Fruit fly (Drosophila melanogaster): Measurements from ENCODE around the gene CG13887.

Gene CG13887

DNA sequence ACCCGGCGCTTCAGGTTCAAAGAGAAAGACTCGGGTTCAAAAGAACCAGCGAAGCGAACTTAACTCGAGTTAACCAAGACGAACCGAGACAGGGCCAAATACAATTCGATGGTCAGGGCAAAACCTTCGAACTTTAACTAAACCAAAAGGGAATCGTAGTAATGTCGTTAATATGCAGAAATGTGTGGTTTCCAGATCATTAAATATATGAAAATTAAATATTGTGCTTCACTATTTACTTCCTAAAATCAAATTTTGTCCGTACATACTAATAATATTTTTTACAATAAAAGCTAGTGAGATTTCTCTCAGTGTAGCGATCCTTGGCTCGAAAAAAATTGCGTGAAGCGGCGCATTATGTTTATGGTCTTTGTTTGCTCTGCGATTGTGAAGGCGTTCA, 20.0 kb upstream of the CG13887 start (continued):
- TF ChIP-seq CG11762 (GFP tag; optimal IDR thresholded peaks at IDR 0.05; ENCODE audit: insufficient read depth) (peak; percentile 60), Sox15 (GFP tag; optimal IDR thresholded peaks at IDR 0.05) (peak; percentile 43), CG16779 (tag; optimal IDR thresholded peaks at IDR 0.05) (no peak), CG6163 (GFP tag; IDR thresholded peaks at IDR 0.05) (peak; percentile 35; the same call in 1 of the 3 replicates), Met (GFP tag; optimal IDR thresholded peaks at IDR 0.05) (peak; percentile 74), Ets96B (tag; optimal IDR thresholded peaks at IDR 0.05) (peak; percentile 39), CG8119 (GFP tag; IDR thresholded peaks at IDR 0.05) (peak; percentile 43; the same call in 1 of the 3 replicates), achi (GFP tag; optimal IDR thresholded peaks at IDR 0.05) (peak; percentile 49), Eip75B (GFP tag; optimal IDR thresholded peaks at IDR 0.05) (peak; percentile 54), CG32006 (GFP tag; optimal IDR thresholded peaks at IDR 0.05) (no peak)

dm6 chr3L:818438-819138, 19.1 kb upstream of the CG13887 start:
- TF ChIP-seq vri (GFP tag; optimal IDR thresholded peaks at IDR 0.05): peak; percentile 39
- peak; percentile 62 for TF ChIP-seq esn (GFP tag; optimal IDR thresholded peaks at IDR 0.05)
- peak; percentile 67 for TF ChIP-seq topi (GFP tag; optimal IDR thresholded peaks at IDR 0.05)
- peak; percentile 52; the same call in 1 of the 3 replicates for TF ChIP-seq CG6163 (GFP tag; IDR thresholded peaks at IDR 0.05)
- TF ChIP-seq Hr38 (GFP tag; optimal IDR thresholded peaks at IDR 0.05): no peak
- no peak for TF ChIP-seq fd85E (GFP tag; optimal IDR thresholded peaks at IDR 0.05)
- TF ChIP-seq Gug (GFP tag; IDR thresholded peaks at IDR 0.05): no peak
- peak; percentile 65 for TF ChIP-seq Hr39 (GFP tag; optimal IDR thresholded peaks at IDR 0.05)
- TF ChIP-seq fkh (GFP tag; optimal IDR thresholded peaks at IDR 0.05): peak; percentile 9
- TF ChIP-seq Ets21C (GFP tag; optimal IDR thresholded peaks at IDR 0.05): peak; percentile 58
- TF ChIP-seq CG8319 (GFP tag; optimal IDR thresholded peaks at IDR 0.05): peak; percentile 59
- no peak for TF ChIP-seq CG16779 (tag; optimal IDR thresholded peaks at IDR 0.05)
- TF ChIP-seq CG31627 (GFP tag; optimal IDR thresholded peaks at IDR 0.05): peak; percentile 64
- TF ChIP-seq Eip93F (GFP tag; optimal IDR thresholded peaks at IDR 0.05): no peak
- TF ChIP-seq CG3919 (GFP tag; optimal IDR thresholded peaks at IDR 0.05): peak; percentile 70
- peak; percentile 61 for TF ChIP-seq acj6 (GFP tag; optimal IDR thresholded peaks at IDR 0.05)
- TF ChIP-seq CG34406 (GFP tag; optimal IDR thresholded peaks at IDR 0.05): peak; percentile 63
- TF ChIP-seq Hr4 (GFP tag; optimal IDR thresholded peaks at IDR 0.05): peak; percentile 56
- peak; percentile 67 for TF ChIP-seq CG6792 (GFP tag; optimal IDR thresholded peaks at IDR 0.05)
- peak; percentile 35; the same call in 1 of the 3 replicates for TF ChIP-seq eg (GFP tag; IDR thresholded peaks at IDR 0.05)
- peak; percentile 7 for TF ChIP-seq fd59A (GFP tag; optimal IDR thresholded peaks at IDR 0.05)
- TF ChIP-seq CG3032 (tag; optimal IDR thresholded peaks at IDR 0.05): peak; percentile 34
- peak; percentile 20 for TF ChIP-seq CG9139 (GFP tag; optimal IDR thresholded peaks at IDR 0.05)
- peak; percentile 46 for TF ChIP-seq CG11762 (GFP tag; optimal IDR thresholded peaks at IDR 0.05; ENCODE audit: insufficient read depth)
- TF ChIP-seq OdsH (GFP tag; optimal IDR thresholded peaks at IDR 0.05): peak; percentile 67
- TF ChIP-seq Sox14 (GFP tag; optimal IDR thresholded peaks at IDR 0.05): peak; percentile 34
- peak; percentile 29 for TF ChIP-seq dsx (GFP tag; optimal IDR thresholded peaks at IDR 0.05; ENCODE audit: poor library complexity, severe bottlenecking)
- TF ChIP-seq Eip75B (GFP tag; optimal IDR thresholded peaks at IDR 0.05): peak; percentile 38
- peak; percentile 55 for TF ChIP-seq CG8119 (GFP tag; IDR thresholded peaks at IDR 0.05)
- peak; percentile 62 for TF ChIP-seq CG8632 (GFP tag; optimal IDR thresholded peaks at IDR 0.05)
- TF ChIP-seq Sox15 (GFP tag; optimal IDR thresholded peaks at IDR 0.05): peak; percentile 41
- TF ChIP-seq dac (GFP tag; optimal IDR thresholded peaks at IDR 0.05): no peak
- peak; percentile 58 for TF ChIP-seq Sox102F (GFP tag; optimal IDR thresholded peaks at IDR 0.05)
- peak; percentile 49 for TF ChIP-seq CG4318 (GFP tag; optimal IDR thresholded peaks at IDR 0.05)
- TF ChIP-seq CG6276 (GFP tag; optimal IDR thresholded peaks at IDR 0.05): peak; percentile 16
- peak in 1 of 2 experiments; percentile 11 for TF ChIP-seq salr (GFP tag; optimal IDR thresholded peaks at IDR 0.05)
- TF ChIP-seq CG10669 (GFP tag; optimal IDR thresholded peaks at IDR 0.05): peak; percentile 32
- peak; percentile 64 for TF ChIP-seq pdm3 (GFP tag; optimal IDR thresholded peaks at IDR 0.05)
- peak; percentile 14 for TF ChIP-seq CG6808 (GFP tag; optimal IDR thresholded peaks at IDR 0.05)
- TF ChIP-seq lz (GFP tag; optimal IDR thresholded peaks at IDR 0.05): peak; percentile 45
- TF ChIP-seq CG1621 (tag; optimal IDR thresholded peaks at IDR 0.05): peak; percentile 18
- no peak for TF ChIP-seq spab (GFP tag; optimal IDR thresholded peaks at IDR 0.05)
- no peak for TF ChIP-seq Lpt (GFP tag; optimal IDR thresholded peaks at IDR 0.05)
- peak; percentile 84 for TF ChIP-seq svp (GFP tag)
